Fruit fly (Drosophila melanogaster): ENCODE measurements around the gene sesB.

Gene sesB

DNA sequence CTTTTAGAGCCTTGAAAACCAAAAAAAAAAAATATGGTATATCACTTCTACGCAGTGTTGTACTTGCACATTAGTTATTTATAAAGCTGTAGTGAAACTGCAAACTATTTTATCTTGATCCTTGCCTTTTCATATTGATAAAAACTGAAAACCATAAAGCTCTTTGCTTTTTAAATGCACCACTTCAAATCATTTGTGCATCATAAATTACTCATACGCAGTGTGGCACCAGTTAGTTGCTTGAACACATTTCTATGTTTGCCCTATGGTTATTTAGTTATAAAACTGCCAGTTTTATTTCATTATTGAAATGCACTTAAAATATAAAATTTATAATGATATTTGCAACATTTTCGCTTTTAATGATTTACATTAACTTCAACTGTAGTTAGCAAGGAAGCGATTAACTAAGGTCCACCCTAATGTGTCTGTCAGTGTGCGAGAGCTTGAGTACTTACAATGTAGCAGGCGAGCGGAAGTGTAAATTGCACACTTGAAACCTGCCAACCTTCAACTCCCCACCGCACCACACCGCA, 30.7 kb downstream of the sesB start (continued):
- TF ChIP-seq OdsH (GFP tag; optimal IDR thresholded peaks at IDR 0.05) (no peak), CG6854 (GFP tag; optimal IDR thresholded peaks at IDR 0.05) (no peak), CG9139 (GFP tag; optimal IDR thresholded peaks at IDR 0.05) (no peak), CG8319 (GFP tag; optimal IDR thresholded peaks at IDR 0.05) (no peak), CG32006 (GFP tag; optimal IDR thresholded peaks at IDR 0.05) (peak; percentile 47), Smox (GFP tag; optimal IDR thresholded peaks at IDR 0.05) (peak; percentile 9), CG8119 (GFP tag; IDR thresholded peaks at IDR 0.05) (no peak), Lpt (GFP tag; optimal IDR thresholded peaks at IDR 0.05) (no peak), vri (GFP tag; optimal IDR thresholded peaks at IDR 0.05) (no peak), achi (GFP tag; optimal IDR thresholded peaks at IDR 0.05) (no peak), fd85E (GFP tag; optimal IDR thresholded peaks at IDR 0.05) (no peak), Hr39 (GFP tag; optimal IDR thresholded peaks at IDR 0.05) (no peak), Ets21C (GFP tag; optimal IDR thresholded peaks at IDR 0.05) (no peak), CG16779 (tag; optimal IDR thresholded peaks at IDR 0.05) (no peak), topi (GFP tag; optimal IDR thresholded peaks at IDR 0.05) (peak; percentile 3), lz (GFP tag; optimal IDR thresholded peaks at IDR 0.05) (no peak), Met (GFP tag; optimal IDR thresholded peaks at IDR 0.05) (peak; percentile 3), Sox102F (GFP tag; optimal IDR thresholded peaks at IDR 0.05) (no peak), Ets96B (tag; optimal IDR thresholded peaks at IDR 0.05) (peak; percentile 1), ss (GFP tag; optimal IDR thresholded peaks at IDR 0.05) (peak in 1 of 2 experiments; percentile 18), CG4318 (GFP tag; optimal IDR thresholded peaks at IDR 0.05) (no peak), eg (GFP tag; IDR thresholded peaks at IDR 0.05) (no peak), CG8632 (GFP tag; optimal IDR thresholded peaks at IDR 0.05) (peak; percentile 4), CG7368 (GFP tag; optimal IDR thresholded peaks at IDR 0.05) (no peak), CG11294 (GFP tag; IDR thresholded peaks at IDR 0.05) (no peak), fd59A (GFP tag; optimal IDR thresholded peaks at IDR 0.05) (no peak), CG1621 (tag; optimal IDR thresholded peaks at IDR 0.05) (no peak), dac (GFP tag; optimal IDR thresholded peaks at IDR 0.05) (peak; percentile 20), fkh (GFP tag; optimal IDR thresholded peaks at IDR 0.05) (no peak), CG10631 (GFP tag; optimal IDR thresholded peaks at IDR 0.05) (peak; percentile 33), CG15336 (GFP tag; IDR thresholded peaks at IDR 0.05) (no peak), CG6808 (GFP tag; optimal IDR thresholded peaks at IDR 0.05) (peak; percentile 20), net (GFP tag; optimal IDR thresholded peaks at IDR 0.05) (no peak), CG6163 (GFP tag; IDR thresholded peaks at IDR 0.05) (no peak), Hr38 (GFP tag; optimal IDR thresholded peaks at IDR 0.05) (no peak), CG6792 (GFP tag; optimal IDR thresholded peaks at IDR 0.05) (no peak), Sox15 (GFP tag; optimal IDR thresholded peaks at IDR 0.05) (no peak), esn (GFP tag; optimal IDR thresholded peaks at IDR 0.05) (peak; percentile 22), acj6 (GFP tag; optimal IDR thresholded peaks at IDR 0.05) (no peak), Gug (GFP tag; IDR thresholded peaks at IDR 0.05) (no peak)

DNA sequence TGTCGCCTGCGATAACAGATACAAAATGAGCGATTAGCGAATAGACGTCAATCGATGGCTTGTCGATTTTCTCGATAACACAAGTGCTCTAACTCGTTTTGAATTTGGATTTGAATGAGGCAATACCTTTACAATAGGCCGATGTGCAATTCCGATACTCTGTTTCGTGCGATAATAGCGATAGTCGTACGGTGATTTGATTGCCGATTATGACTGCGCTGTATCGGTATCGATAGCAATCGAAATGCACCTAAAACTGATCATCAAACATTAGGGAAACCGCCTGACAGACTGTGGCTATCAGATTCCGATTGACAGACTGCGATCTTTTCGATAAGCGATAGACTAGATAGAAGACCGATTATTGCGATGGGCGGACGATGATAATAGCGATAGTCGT, 35.0 kb downstream of the sesB start:
- TF ChIP-seq lz (GFP tag; optimal IDR thresholded peaks at IDR 0.05) (no peak), topi (GFP tag; optimal IDR thresholded peaks at IDR 0.05) (no peak), Hr38 (GFP tag; optimal IDR thresholded peaks at IDR 0.05) (no peak), Eip75B (GFP tag; optimal IDR thresholded peaks at IDR 0.05) (no peak), CG10631 (GFP tag; optimal IDR thresholded peaks at IDR 0.05) (no peak), CG11294 (GFP tag; IDR thresholded peaks at IDR 0.05) (no peak), CG6163 (GFP tag; IDR thresholded peaks at IDR 0.05) (no peak)
